Worm (Caenorhabditis elegans) whole organism, L3 larva: ENCODE results near the gene irld-51.

Experiments used
- R02D3.7 ChIP-seq: fragments of 150-350 bp; optimal IDR thresholded peaks from 2 replicates; lab custom pipeline; 2014; ENCODE audit warnings: missing biosample characterization, missing genetic modification characterization
- ama-1 ChIP-seq: fragments of 150-350 bp; optimal IDR thresholded peaks from 2 replicates; lab custom pipeline; 2018
- egl-5 ChIP-seq: fragments of 150-350 bp; optimal IDR thresholded peaks from 2 replicates; lab custom pipeline; 2017; ENCODE audit warnings: missing biosample characterization, missing genetic modification reagents, missing genetic modification characterization, inconsistent platforms
- fkh-10 ChIP-seq: sonication (generic microtip); optimal IDR thresholded peaks from 2 replicates; lab custom pipeline; 2017; ENCODE audit warnings: missing biosample characterization, missing genetic modification reagents, missing genetic modification characterization
- nhr-11 ChIP-seq: fragments of 150-350 bp; optimal IDR thresholded peaks from 2 replicates; lab custom pipeline; 2014; ENCODE audit warnings: missing biosample characterization, missing genetic modification characterization
- skn-1 ChIP-seq: fragments of 150-350 bp; optimal IDR thresholded peaks from 2 replicates; lab custom pipeline; 2014; ENCODE audit warnings: missing biosample characterization, missing genetic modification characterization
- tbx-2 ChIP-seq: sonication (generic microtip); optimal IDR thresholded peaks from 2 replicates; lab custom pipeline; 2016; ENCODE audit warnings: mild to moderate bottlenecking, missing genetic modification characterization, missing compliant biosample characterization

DNA sequence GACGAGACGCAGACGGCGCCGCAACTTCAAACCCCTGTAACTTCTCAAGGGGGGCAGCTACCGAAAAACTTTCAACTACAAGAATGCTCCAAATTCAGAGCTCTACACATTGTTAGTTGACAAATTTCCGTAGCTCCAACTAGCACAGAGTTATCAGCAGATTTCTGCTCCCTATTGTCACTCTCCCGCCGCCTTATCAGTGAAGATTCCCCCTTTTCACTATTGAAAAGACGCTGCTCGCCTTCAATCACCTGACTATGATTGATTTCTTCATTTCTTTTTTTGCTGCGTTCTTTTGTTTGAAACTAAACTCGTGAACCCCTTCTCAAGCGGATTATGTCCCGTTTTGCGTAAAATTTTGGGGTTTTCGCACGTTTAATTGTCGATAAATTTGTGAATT is 30.2 kb downstream of the irld-51 start:
- TF ChIP-seq nhr-11 (tag; lab: Kevin White, UChicago) (no peak), fkh-10 (GFP tag; lab: Kevin White, UChicago) (no peak), ama-1 (lab: Kevin White, UChicago) (peak; percentile 73), skn-1 (tag; lab: Kevin White, UChicago) (no peak), egl-5 (tag; lab: Kevin White, UChicago) (no peak), tbx-2 (tag; lab: Kevin White, UChicago) (no peak), R02D3.7 (tag; lab: Kevin White, UChicago) (no peak)
